Worm (Caenorhabditis elegans) whole organism, early embryonic: ENCODE results near the gene B0281.1.

Source experiments
- F13C5.2 ChIP-seq: sonication (generic microtip); optimal IDR thresholded peaks from 2 replicates; lab custom pipeline; 2017; ENCODE audit warnings: mild to moderate bottlenecking, missing genetic modification characterization, inconsistent platforms, missing compliant biosample characterization
- ama-1 ChIP-seq: fragments of 150-350 bp; optimal IDR thresholded peaks from 2 replicates; lab custom pipeline; 2014
- ceh-13 ChIP-seq: fragments of 200-800 bp; sonication (Bioruptor generic); optimal IDR thresholded peaks from 2 replicates; lab custom pipeline; 2018; ENCODE audit warnings: mild to moderate bottlenecking, missing genetic modification characterization, missing compliant biosample characterization
- ets-7 ChIP-seq: sonication (generic microtip); optimal IDR thresholded peaks from 2 replicates; lab custom pipeline; 2016; ENCODE audit warnings: missing genotype, missing genetic modification characterization, missing compliant biosample characterization
- flt-1 ChIP-seq: fragments of 200-800 bp; sonication (Bioruptor generic); IDR thresholded peaks from 2 replicates; pipeline ENCODE4 v1.3.6; 2022; ENCODE audit warnings: missing genetic modification characterization, missing compliant biosample characterization
- hmbx-1 ChIP-seq: sonication (generic microtip); optimal IDR thresholded peaks from 2 replicates; lab custom pipeline; 2016; ENCODE audit warnings: mild to moderate bottlenecking, missing genetic modification characterization, missing compliant biosample characterization
- hmg-4 ChIP-seq: fragments of 200-800 bp; sonication (Bioruptor generic); optimal IDR thresholded peaks from 2 replicates; lab custom pipeline; 2018; ENCODE audit warnings: mild to moderate bottlenecking, missing genetic modification characterization, missing compliant biosample characterization
- hnd-1 ChIP-seq: sonication (generic microtip); optimal IDR thresholded peaks from 2 replicates; lab custom pipeline; 2016; ENCODE audit warnings: missing genetic modification characterization, missing compliant biosample characterization
- pes-1 ChIP-seq: fragments of 200-800 bp; sonication (Bioruptor generic); IDR thresholded peaks from 2 replicates; pipeline ENCODE4 v1.3.6; 2022; ENCODE audit warnings: missing genetic modification reagents, missing genetic modification characterization, missing compliant biosample characterization
- scrt-1 ChIP-seq: fragments of 200-800 bp; sonication (Bioruptor generic); IDR thresholded peaks from 2 replicates; pipeline ENCODE4 v1.3.6; 2022; ENCODE audit warnings: missing genetic modification characterization, missing compliant biosample characterization
- sea-1 ChIP-seq: fragments of 200-800 bp; sonication (Bioruptor generic); conservative IDR thresholded peaks from 2 replicates; pipeline ENCODE4 v1.3.6; 2022; ENCODE audit warnings: missing genetic modification characterization, missing compliant biosample characterization
- tbx-11 ChIP-seq: fragments of 200-800 bp; sonication (Bioruptor generic); IDR thresholded peaks from 2 replicates; pipeline ENCODE4 v1.3.6; 2022; ENCODE audit warnings: missing genetic modification characterization, missing compliant biosample characterization
- tra-4 ChIP-seq: sonication (generic microtip); optimal IDR thresholded peaks from 2 replicates; lab custom pipeline; 2017; ENCODE audit warnings: missing genetic modification characterization, missing compliant biosample characterization

DNA sequence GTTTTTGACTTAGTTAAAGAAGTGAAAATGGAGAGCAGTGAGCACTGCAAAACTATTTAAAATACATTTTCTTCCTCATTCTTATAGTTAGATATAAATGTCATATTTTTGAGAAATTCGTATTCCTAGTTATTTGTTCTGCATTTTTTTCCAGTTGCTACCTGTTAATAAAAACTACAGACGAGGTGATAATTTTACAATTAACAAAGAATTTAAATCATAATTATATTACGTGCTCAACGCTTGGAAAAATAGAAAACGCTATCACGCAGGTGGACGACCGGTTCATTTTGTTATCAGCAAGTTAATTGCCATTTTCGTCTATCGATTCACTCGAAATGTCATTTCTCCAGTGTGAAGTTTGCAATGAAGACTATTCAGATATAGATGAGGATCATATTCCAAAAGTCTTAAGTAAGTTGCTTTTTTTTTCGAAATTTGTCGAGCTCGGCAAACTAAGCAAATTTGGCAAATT is 5.1 kb downstream of the B0281.1 start, which contains the start of the genes ZK1240.5 and ZK1240.9:
- TF ChIP-seq ets-7 (tag; lab: Kevin White, UChicago): no peak
- no peak for TF ChIP-seq hnd-1 (tag; lab: Kevin White, UChicago)
- no peak for TF ChIP-seq pes-1
- TF ChIP-seq scrt-1: no peak
- TF ChIP-seq F13C5.2 (tag; lab: Kevin White, UChicago): no peak
- TF ChIP-seq ama-1: no peak
- no peak for TF ChIP-seq flt-1 (GFP tag; lab: Robert Waterston, UW)
- no peak for TF ChIP-seq tra-4
- no peak for TF ChIP-seq sea-1 (GFP tag; lab: Robert Waterston, UW)
- TF ChIP-seq ceh-13: no peak
- no peak for TF ChIP-seq tbx-11 (GFP tag; lab: Robert Waterston, UW)
- TF ChIP-seq hmg-4 (GFP tag; lab: Kevin White, UChicago): no peak
- no peak for TF ChIP-seq hmbx-1 (tag; lab: Kevin White, UChicago)
